Fruit fly (Drosophila melanogaster): ENCODE measurements around the gene Atpalpha.

DNA sequence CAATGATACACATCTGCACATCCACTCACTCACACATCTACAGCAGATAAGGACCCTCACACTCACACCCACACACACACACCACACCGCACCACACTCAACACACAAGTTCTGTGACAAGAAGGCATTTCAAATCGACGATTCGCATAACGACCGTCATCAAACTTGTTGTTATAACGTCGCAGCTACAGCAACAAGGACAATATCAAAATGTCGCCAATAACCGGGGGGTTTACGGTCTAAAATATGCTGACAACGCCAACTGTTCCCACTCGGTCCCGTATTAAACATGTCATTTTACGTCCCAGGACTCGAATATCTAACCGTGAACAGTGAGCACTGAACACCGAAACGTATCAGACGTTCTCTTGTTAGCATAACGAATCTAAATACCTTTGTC lies 36.4 kb downstream of the Atpalpha start:
- TF ChIP-seq CG3032 (tag; optimal IDR thresholded peaks at IDR 0.05) (no peak), Ets21C (GFP tag; optimal IDR thresholded peaks at IDR 0.05) (no peak), topi (GFP tag; optimal IDR thresholded peaks at IDR 0.05) (no peak), CG6854 (GFP tag; optimal IDR thresholded peaks at IDR 0.05) (no peak), CG8632 (GFP tag; optimal IDR thresholded peaks at IDR 0.05) (no peak), Blimp-1 (GFP tag; optimal IDR thresholded peaks at IDR 0.05) (no peak), CG3919 (GFP tag; optimal IDR thresholded peaks at IDR 0.05) (no peak), pdm3 (GFP tag; optimal IDR thresholded peaks at IDR 0.05) (no peak), fd85E (GFP tag; optimal IDR thresholded peaks at IDR 0.05) (no peak), CG11762 (GFP tag; optimal IDR thresholded peaks at IDR 0.05; ENCODE audit: insufficient read depth) (no peak)
